Fruit fly (Drosophila melanogaster) whole organism, embryonic: ENCODE data around the gene CG1299.

Source experiments
- CG11695 ChIP-seq: fragments of 200-800 bp; sonication (Bioruptor generic); IDR thresholded peaks from 3 replicates; pipeline ENCODE4 v1.3.6; 2022; ENCODE audit warnings: missing biosample characterization, missing genetic modification characterization
- CG11696 ChIP-seq: fragments of 200-800 bp; sonication (Bioruptor generic); IDR thresholded peaks from 2 replicates; pipeline ENCODE4 v1.3.6; 2022; ENCODE audit warnings: missing biosample characterization, missing genetic modification characterization
- CG12071 ChIP-seq: fragments of 200-800 bp; sonication (Bioruptor generic); optimal IDR thresholded peaks from 3 replicates; lab custom pipeline; 2018; ENCODE audit warnings: missing biosample characterization, mild to moderate bottlenecking, missing genetic modification characterization
- CG12391 ChIP-seq: fragments of 200-800 bp; sonication (Bioruptor generic); optimal IDR thresholded peaks from 3 replicates; lab custom pipeline; 2018; ENCODE audit warnings: missing biosample characterization, mild to moderate bottlenecking, missing genetic modification characterization, moderate library complexity
- CG12659 ChIP-seq: fragments of 200-800 bp; sonication (Bioruptor generic); optimal IDR thresholded peaks from 3 replicates; lab custom pipeline; 2017; ENCODE audit warnings: mild to moderate bottlenecking, missing biosample characterization, missing genetic modification reagents, missing genetic modification characterization
- CG12744 ChIP-seq: fragments of 200-800 bp; sonication (Bioruptor generic); optimal IDR thresholded peaks from 2 replicates; lab custom pipeline; 2016; ENCODE audit warnings: missing biosample characterization, missing genetic modification characterization
- CG13296 ChIP-seq: fragments of 200-800 bp; sonication (Bioruptor generic); optimal IDR thresholded peaks from 3 replicates; lab custom pipeline; 2018; ENCODE audit warnings: missing biosample characterization, mild to moderate bottlenecking, missing genetic modification characterization
- CG14710 ChIP-seq: fragments of 200-800 bp; sonication (Bioruptor generic); optimal IDR thresholded peaks from 3 replicates; lab custom pipeline; 2019; ENCODE audit warnings: missing biosample characterization, mild to moderate bottlenecking, missing genetic modification characterization, moderate library complexity
- CG16813 ChIP-seq: fragments of 200-800 bp; sonication (Bioruptor generic); IDR thresholded peaks from 3 replicates; pipeline ENCODE4 v1.3.6; 2022; ENCODE audit warnings: missing biosample characterization, missing genetic modification characterization; ENCODE audit not compliant: partially characterized antibody
- CG17385 ChIP-seq: fragments of 200-800 bp; sonication (Bioruptor generic); optimal IDR thresholded peaks from 3 replicates; lab custom pipeline; 2018; ENCODE audit warnings: missing biosample characterization, mild to moderate bottlenecking, missing genetic modification characterization
- CG17568 ChIP-seq: fragments of 200-800 bp; sonication (Bioruptor generic); optimal IDR thresholded peaks from 2 replicates; lab custom pipeline; 2018; ENCODE audit warnings: missing biosample characterization, mild to moderate bottlenecking, missing genetic modification characterization, moderate library complexity
- CG18599 ChIP-seq: fragments of 200-800 bp; sonication (Bioruptor generic); optimal IDR thresholded peaks from 3 replicates; lab custom pipeline; 2017; ENCODE audit warnings: missing biosample characterization, missing genetic modification characterization, mild to moderate bottlenecking, moderate library complexity, missing genetic modification reagents
- CG2678 ChIP-seq: fragments of 200-800 bp; sonication (Bioruptor generic); optimal IDR thresholded peaks from 3 replicates; lab custom pipeline; 2019; ENCODE audit warnings: missing biosample characterization, mild to moderate bottlenecking, missing genetic modification characterization, moderate library complexity
- CG31365 ChIP-seq: fragments of 200-800 bp; sonication (Bioruptor generic); optimal IDR thresholded peaks from 2 replicates; lab custom pipeline; 2018; ENCODE audit warnings: missing biosample characterization, mild to moderate bottlenecking, missing genetic modification characterization
- CG34376 ChIP-seq: fragments of 200-800 bp; sonication (Bioruptor generic); optimal IDR thresholded peaks from 2 replicates; lab custom pipeline; 2018; ENCODE audit warnings: missing biosample characterization, mild to moderate bottlenecking, missing genetic modification characterization
- CG4617 ChIP-seq: fragments of 200-800 bp; sonication (Bioruptor generic); optimal IDR thresholded peaks from 3 replicates; lab custom pipeline; 2016; ENCODE audit warnings: missing biosample characterization, missing genetic modification characterization, borderline replicate concordance
- CG6683 ChIP-seq: fragments of 200-800 bp; sonication (Bioruptor generic); optimal IDR thresholded peaks from 2 replicates; lab custom pipeline; 2017; ENCODE audit warnings: missing biosample characterization, mild to moderate bottlenecking, missing genetic modification characterization, missing genetic modification reagents
- CG6791 ChIP-seq: fragments of 200-800 bp; sonication (Bioruptor generic); IDR thresholded peaks from 3 replicates; pipeline ENCODE4 v1.3.6; 2022; ENCODE audit warnings: missing biosample characterization, missing genetic modification characterization; ENCODE audit not compliant: partially characterized antibody
- CG7987 ChIP-seq: fragments of 200-800 bp; sonication (Bioruptor generic); optimal IDR thresholded peaks from 2 replicates; lab custom pipeline; 2018; ENCODE audit warnings: missing biosample characterization, mild to moderate bottlenecking, missing genetic modification characterization, moderate library complexity
- CG9437 ChIP-seq: fragments of 200-800 bp; sonication (Bioruptor generic); optimal IDR thresholded peaks from 2 replicates; lab custom pipeline; 2018; ENCODE audit warnings: missing biosample characterization, mild to moderate bottlenecking, missing genetic modification characterization
- E2f2 ChIP-seq: fragments of 200-800 bp; sonication (Bioruptor generic); IDR thresholded peaks from 2 replicates; pipeline ENCODE4 v1.3.6; 2022; ENCODE audit warnings: missing biosample characterization, missing genetic modification characterization
- Ets65A ChIP-seq: fragments of 200-800 bp; sonication (Bioruptor generic); peaks from one replicate; lab custom pipeline; 2016; ENCODE audit warnings: missing biosample characterization, missing genetic modification characterization
- Jarid2 ChIP-seq: fragments of 200-800 bp; sonication (Bioruptor generic); optimal IDR thresholded peaks from 3 replicates; lab custom pipeline; 2017; ENCODE audit warnings: mild to moderate bottlenecking, missing biosample characterization, missing genetic modification reagents, missing genetic modification characterization
- Med ChIP-seq: fragments of 200-800 bp; sonication (Bioruptor generic); peaks from one replicate; lab custom pipeline; 2016; ENCODE audit warnings: missing biosample characterization, missing genetic modification characterization, mild to moderate bottlenecking, inconsistent platforms, moderate library complexity
- Nf-YC ChIP-seq: fragments of 200-800 bp; optimal IDR thresholded peaks from 3 replicates; lab custom pipeline; 2019; ENCODE audit warnings: missing biosample characterization, mild to moderate bottlenecking, missing genetic modification characterization, moderate library complexity
- Optix ChIP-seq: fragments of 200-800 bp; sonication (Bioruptor generic); IDR thresholded peaks from 3 replicates; pipeline ENCODE4 v1.3.6; 2022; ENCODE audit warnings: missing biosample characterization, missing genetic modification characterization
- Trl ChIP-seq, 3 experiments: fragments of >200 bp in 2 of 3; fragments of 200-800 bp in 1 of 3; sonication (Bioruptor generic) in 1 of 3; optimal IDR thresholded peaks; 2 replicates in 1 of 3; 3 replicates in 2 of 3; lab custom pipeline; 2016 to 2017; ENCODE audit warnings: missing biosample characterization in 1 of 3, missing genetic modification characterization in 1 of 3
- cwo ChIP-seq: fragments of 200-800 bp; sonication (Bioruptor generic); optimal IDR thresholded peaks from 3 replicates; lab custom pipeline; 2017; ENCODE audit warnings: missing biosample characterization, missing genetic modification characterization, mild to moderate bottlenecking, moderate library complexity, missing genetic modification reagents
- dm ChIP-seq: fragments of 200-800 bp; sonication (Bioruptor generic); optimal IDR thresholded peaks from 3 replicates; lab custom pipeline; 2016; ENCODE audit warnings: missing biosample characterization, missing genetic modification characterization
- ftz-f1 ChIP-seq: fragments of 200-800 bp; sonication (Bioruptor generic); optimal IDR thresholded peaks from 2 replicates; lab custom pipeline; 2016; ENCODE audit warnings: missing biosample characterization, missing genetic modification characterization
- gro ChIP-seq: fragments of 200-800 bp; sonication (Bioruptor generic); optimal IDR thresholded peaks from 2 replicates; lab custom pipeline; 2016; ENCODE audit warnings: missing biosample characterization, missing genetic modification characterization
- ham ChIP-seq: fragments of 200-800 bp; sonication (Bioruptor generic); IDR thresholded peaks from 2 replicates; pipeline ENCODE4 v1.3.6; 2022; ENCODE audit warnings: missing biosample characterization, missing genetic modification characterization
- hbn ChIP-seq: fragments of 200-800 bp; sonication (Bioruptor generic); IDR thresholded peaks from 2 replicates; pipeline ENCODE4 v1.3.6; 2022; ENCODE audit warnings: missing biosample characterization, missing genetic modification characterization; ENCODE audit not compliant: partially characterized antibody
- inv ChIP-seq: fragments of 200-800 bp; sonication (Bioruptor generic); IDR thresholded peaks from 2 replicates; pipeline ENCODE4 v1.3.6; 2022; ENCODE audit warnings: missing biosample characterization, missing genetic modification characterization; ENCODE audit not compliant: partially characterized antibody
- knrl ChIP-seq: fragments of 200-800 bp; sonication (Bioruptor generic); IDR thresholded peaks from 3 replicates; pipeline ENCODE4 v1.3.6; 2022; ENCODE audit warnings: missing biosample characterization, missing genetic modification characterization; ENCODE audit not compliant: partially characterized antibody
- nau ChIP-seq: fragments of 200-800 bp; sonication (Bioruptor generic); optimal IDR thresholded peaks from 3 replicates; lab custom pipeline; 2017; ENCODE audit warnings: missing biosample characterization, mild to moderate bottlenecking, missing genetic modification characterization, missing genetic modification reagents
- phol ChIP-seq: fragments of 200-800 bp; sonication (Bioruptor generic); optimal IDR thresholded peaks from 3 replicates; lab custom pipeline; 2018; ENCODE audit warnings: missing biosample characterization, mild to moderate bottlenecking, missing genetic modification characterization, moderate library complexity
- run ChIP-seq: fragments of 200-800 bp; sonication (Bioruptor generic); optimal IDR thresholded peaks from 3 replicates; lab custom pipeline; 2018; ENCODE audit warnings: missing biosample characterization, mild to moderate bottlenecking, missing genetic modification characterization
- schlank ChIP-seq: fragments of 200-800 bp; sonication (Bioruptor generic); optimal IDR thresholded peaks from 2 replicates; lab custom pipeline; 2018; ENCODE audit warnings: missing biosample characterization, mild to moderate bottlenecking, missing genetic modification characterization
- scrt ChIP-seq: fragments of 200-800 bp; sonication (Bioruptor generic); optimal IDR thresholded peaks from 2 replicates; lab custom pipeline; 2018; ENCODE audit warnings: missing biosample characterization, mild to moderate bottlenecking, missing genetic modification characterization, moderate library complexity
- sd ChIP-seq: fragments of 200-800 bp; sonication (Bioruptor generic); optimal IDR thresholded peaks from 3 replicates; lab custom pipeline; 2018; ENCODE audit warnings: missing biosample characterization, mild to moderate bottlenecking, missing genetic modification characterization, moderate library complexity
- sna ChIP-seq: fragments of 200-800 bp; sonication (Bioruptor generic); IDR thresholded peaks from 2 replicates; pipeline ENCODE4 v1.3.6; 2022; ENCODE audit warnings: missing biosample characterization, missing genetic modification characterization; ENCODE audit not compliant: partially characterized antibody
- sob ChIP-seq: fragments of 200-800 bp; sonication (Bioruptor generic); IDR thresholded peaks from 2 replicates; pipeline ENCODE4 v1.3.6; 2022; ENCODE audit warnings: missing biosample characterization, missing genetic modification characterization
- stwl ChIP-seq: fragments of 200-800 bp; sonication (Bioruptor generic); optimal IDR thresholded peaks from 3 replicates; lab custom pipeline; 2018; ENCODE audit warnings: missing biosample characterization, mild to moderate bottlenecking, missing genetic modification characterization, moderate library complexity
- unc-4 ChIP-seq: fragments of 200-800 bp; sonication (Bioruptor generic); IDR thresholded peaks from 2 replicates; pipeline ENCODE4 v1.3.6; 2022; ENCODE audit warnings: missing biosample characterization, missing genetic modification characterization; ENCODE audit not compliant: partially characterized antibody
- zen2 ChIP-seq: fragments of 200-800 bp; sonication (Bioruptor generic); IDR thresholded peaks from 3 replicates; pipeline ENCODE4 v1.3.6; 2022; ENCODE audit warnings: missing biosample characterization, missing genetic modification characterization; ENCODE audit not compliant: partially characterized antibody

CG1299 gene

DNA sequence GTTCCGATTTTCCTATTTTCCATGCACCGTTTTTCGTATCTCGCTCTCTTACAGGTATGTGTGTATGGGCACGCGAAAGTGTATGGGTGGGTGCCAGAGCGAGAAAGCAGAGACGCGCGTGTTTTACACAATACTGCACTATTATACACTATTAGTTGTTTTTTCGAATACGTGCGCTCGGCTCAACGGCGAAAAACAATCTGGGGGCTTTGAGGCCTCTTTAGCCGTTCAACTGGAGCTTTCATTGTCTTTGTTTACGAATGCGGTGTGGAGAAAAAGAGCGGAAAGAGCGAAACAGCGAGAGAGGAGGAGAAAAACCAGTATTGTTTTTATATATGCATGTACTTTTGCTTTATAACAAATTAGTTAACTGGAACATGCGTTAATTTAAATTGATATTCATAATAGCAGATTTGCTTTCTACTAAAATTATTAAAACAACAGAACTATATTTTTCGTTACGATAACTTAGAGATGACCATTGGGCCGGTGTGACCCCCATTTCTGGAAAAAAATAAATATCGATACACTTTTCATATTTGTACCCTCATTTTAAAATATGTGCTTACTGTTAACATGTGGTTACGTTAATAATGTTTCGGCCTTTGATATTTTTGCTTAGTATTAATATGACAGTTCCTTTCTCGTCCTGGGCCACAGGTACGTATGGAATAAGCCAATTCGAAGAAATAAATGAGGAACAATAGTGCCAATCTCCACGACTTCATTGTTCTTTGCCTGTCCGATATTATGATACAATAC is 45.8 kb upstream of the CG1299 start, which contains the start of gene CG14995 (continued):
- peak; percentile 66 for TF ChIP-seq knrl (GFP tag; lab: Robert Waterston, UW)
- peak; percentile 39 for TF ChIP-seq CG17385
- peak; percentile 61 to 86 for TF ChIP-seq Trl (optimal IDR thresholded peaks at IDR 0.05; lab: Kevin White, UChicago)
- TF ChIP-seq Trl (GFP tag; optimal IDR thresholded peaks at IDR 0.05; lab: Kevin White, UChicago): no peak
- TF ChIP-seq CG34376 (GFP tag; lab: Kevin White, UChicago): peak; percentile 71
- no peak; the same call in 1 of the 2 replicates for TF ChIP-seq sob (GFP tag; lab: Robert Waterston, UW)
- peak; percentile 31; the same call in 1 of the 2 replicates for TF ChIP-seq inv (GFP tag; lab: Robert Waterston, UW)
- TF ChIP-seq schlank (tag; lab: Kevin White, UChicago): no peak
- peak; percentile 61 for TF ChIP-seq CG12071 (GFP tag; lab: Kevin White, UChicago)
- peak; percentile 0 for TF ChIP-seq cwo (GFP tag; lab: Kevin White, UChicago)
- peak; percentile 24 for TF ChIP-seq gro (GFP tag; lab: Kevin White, UChicago)
- peak; percentile 81 for TF ChIP-seq E2f2 (GFP tag; lab: Robert Waterston, UW)
- TF ChIP-seq CG7987: peak; percentile 56
- TF ChIP-seq CG14710: peak; percentile 99
- no peak for TF ChIP-seq ham
- TF ChIP-seq CG4617: peak; percentile 41
- TF ChIP-seq CG6683 (GFP tag; lab: Kevin White, UChicago): no peak
- TF ChIP-seq Nf-YC (tag; lab: Kevin White, UChicago): peak; percentile 31
- TF ChIP-seq sd (tag; lab: Kevin White, UChicago): peak; percentile 79
- TF ChIP-seq run: no peak
- no peak for TF ChIP-seq Ets65A (GFP tag; lab: Kevin White, UChicago)
- TF ChIP-seq CG18599: peak; percentile 35
- TF ChIP-seq CG13296 (GFP tag; lab: Kevin White, UChicago): peak; percentile 63
- TF ChIP-seq CG6791 (GFP tag; lab: Robert Waterston, UW): peak; percentile 63; the same call in 2 of the 3 replicates
- TF ChIP-seq phol (tag; lab: Kevin White, UChicago): no peak
- TF ChIP-seq sna (GFP tag; lab: Robert Waterston, UW): 0 out of 2 replicates have a peak, but pooled peaks have one; percentile 15
- TF ChIP-seq Jarid2 (GFP tag; lab: Kevin White, UChicago): peak; percentile 77
- peak; percentile 22; the same call in 1 of the 3 replicates for TF ChIP-seq CG11695
- peak; percentile 52 for TF ChIP-seq scrt
- peak; percentile 37 for TF ChIP-seq CG17568 (GFP tag; lab: Kevin White, UChicago)
- peak; percentile 11 for TF ChIP-seq CG12659 (GFP tag; lab: Kevin White, UChicago)
- TF ChIP-seq CG9437 (GFP tag; lab: Kevin White, UChicago): peak; percentile 27
- TF ChIP-seq CG12744 (GFP tag; lab: Kevin White, UChicago): no peak
- TF ChIP-seq CG2678 (tag; lab: Kevin White, UChicago): peak; percentile 33
- TF ChIP-seq CG11696: 0 out of 2 replicates have a peak, but pooled peaks have one; percentile 30
- TF ChIP-seq zen2 (GFP tag; lab: Robert Waterston, UW): no peak; the same call in 1 of the 3 replicates
- TF ChIP-seq CG31365 (tag; lab: Kevin White, UChicago): peak; percentile 48
- peak; percentile 69 for TF ChIP-seq Med (GFP tag; lab: Kevin White, UChicago)
- TF ChIP-seq dm (GFP tag; lab: Kevin White, UChicago): no peak
- TF ChIP-seq CG12391 (tag; lab: Kevin White, UChicago): peak; percentile 0
- TF ChIP-seq nau (GFP tag; lab: Kevin White, UChicago): peak; percentile 72
- peak; percentile 56 for TF ChIP-seq stwl (tag; lab: Kevin White, UChicago)
- peak; percentile 38 for TF ChIP-seq hbn (GFP tag; lab: Robert Waterston, UW)
- peak; percentile 75 for TF ChIP-seq CG16813
- no peak for TF ChIP-seq Optix (GFP tag; lab: Robert Waterston, UW)
- peak; percentile 16 for TF ChIP-seq ftz-f1 (GFP tag; lab: Kevin White, UChicago)
- peak; percentile 72 for TF ChIP-seq unc-4 (GFP tag; lab: Robert Waterston, UW)
